Worm (Caenorhabditis elegans) whole organism, late embryonic: ENCODE results near the gene amph-1.

ENCODE experiments used
- C08G9.2 ChIP-seq: sonication (generic microtip); optimal IDR thresholded peaks from 2 replicates; lab custom pipeline; 2016; ENCODE audit warnings: mild to moderate bottlenecking, missing genetic modification characterization, moderate library complexity, missing compliant biosample characterization
- ama-1 ChIP-seq: fragments of 150-350 bp; optimal IDR thresholded peaks from 2 replicates; lab custom pipeline; 2014
- ceh-22 ChIP-seq: sonication (generic microtip); optimal IDR thresholded peaks from 2 replicates; lab custom pipeline; 2017; ENCODE audit warnings: missing biosample characterization, missing genetic modification characterization
- dve-1 ChIP-seq: sonication (generic microtip); optimal IDR thresholded peaks from 2 replicates; lab custom pipeline; 2017; ENCODE audit warnings: antibody characterized with exemption, mild to moderate bottlenecking, missing genetic modification characterization, missing compliant biosample characterization
- elt-2 ChIP-seq: sonication (generic microtip); optimal IDR thresholded peaks from 2 replicates; lab custom pipeline; 2016; ENCODE audit warnings: missing genetic modification reagents, missing genetic modification characterization, missing compliant biosample characterization
- elt-4 ChIP-seq: sonication (generic microtip); optimal IDR thresholded peaks from 2 replicates; lab custom pipeline; 2016; ENCODE audit warnings: missing genetic modification characterization, missing compliant biosample characterization
- fkh-10 ChIP-seq: fragments of 150-350 bp; optimal IDR thresholded peaks from 2 replicates; lab custom pipeline; 2014; ENCODE audit warnings: missing biosample characterization, missing genetic modification reagents, missing genetic modification characterization
- hlh-13 ChIP-seq: fragments of 200-800 bp; sonication (Bioruptor generic); optimal IDR thresholded peaks from 2 replicates; lab custom pipeline; 2018; ENCODE audit warnings: mild to moderate bottlenecking, missing genetic modification characterization, missing compliant biosample characterization
- hlh-30 ChIP-seq: sonication (generic microtip); optimal IDR thresholded peaks from 2 replicates; lab custom pipeline; 2017; ENCODE audit warnings: antibody characterized with exemption, missing genetic modification characterization, missing compliant biosample characterization; ENCODE audit not compliant: insufficient read depth
- nhr-11 ChIP-seq: fragments of 150-350 bp; optimal IDR thresholded peaks from 2 replicates; lab custom pipeline; 2014; ENCODE audit warnings: missing biosample characterization, missing genetic modification characterization
- npax-4 ChIP-seq: sonication (generic microtip); optimal IDR thresholded peaks from 2 replicates; lab custom pipeline; 2016; ENCODE audit warnings: missing genetic modification characterization, missing compliant biosample characterization
- pag-3 ChIP-seq: sonication (generic microtip); optimal IDR thresholded peaks from 2 replicates; lab custom pipeline; 2016; ENCODE audit warnings: missing compliant biosample characterization, missing genetic modification characterization, borderline replicate concordance
- pqm-1 ChIP-seq: sonication (generic microtip); optimal IDR thresholded peaks from 2 replicates; lab custom pipeline; 2016; ENCODE audit warnings: missing genetic modification characterization, missing compliant biosample characterization

ce11 chrIV:9627033-9627432, 20.6 kb downstream of the amph-1 start:
- TF ChIP-seq elt-4 (tag; lab: Kevin White, UChicago) (no peak), hlh-13 (GFP tag; lab: Kevin White, UChicago) (no peak), hlh-30 (tag; lab: Kevin White, UChicago) (no peak), ama-1 (lab: Kevin White, UChicago) (no peak), pqm-1 (tag; lab: Kevin White, UChicago) (no peak), fkh-10 (GFP tag; lab: Kevin White, UChicago) (no peak), elt-2 (tag; lab: Kevin White, UChicago) (no peak), pag-3 (no peak), dve-1 (tag; lab: Kevin White, UChicago) (no peak), C08G9.2 (tag; lab: Kevin White, UChicago) (no peak), ceh-22 (tag; lab: Kevin White, UChicago) (no peak), npax-4 (tag; lab: Kevin White, UChicago) (no peak), nhr-11 (tag; lab: Kevin White, UChicago) (no peak)
